Worm (Caenorhabditis elegans) whole organism, mixed stage, embryonic: Measurements from ENCODE around the gene ani-2.

Source experiments
- ces-1 ChIP-seq: fragments of 150-350 bp; optimal IDR thresholded peaks from 2 replicates; lab custom pipeline; 2014; ENCODE audit warnings: missing biosample characterization, missing genetic modification reagents, missing genetic modification characterization
- hlh-1 ChIP-seq: fragments of 150-350 bp; optimal IDR thresholded peaks from 2 replicates; lab custom pipeline; 2014; ENCODE audit warnings: missing biosample characterization, missing genetic modification reagents, missing genetic modification characterization
- nhr-12 ChIP-seq: fragments of 150-350 bp; optimal IDR thresholded peaks from 2 replicates; lab custom pipeline; 2014; ENCODE audit warnings: missing biosample characterization, missing genetic modification characterization
- nhr-76 ChIP-seq: sonication (generic microtip); optimal IDR thresholded peaks from 2 replicates; lab custom pipeline; 2017; ENCODE audit warnings: missing biosample characterization, missing genetic modification characterization
- snpc-4 ChIP-seq: fragments of 150-350 bp; optimal IDR thresholded peaks from 2 replicates; lab custom pipeline; 2014; ENCODE audit warnings: missing biosample characterization, missing genetic modification characterization
- sptf-1 ChIP-seq: sonication (generic microtip); optimal IDR thresholded peaks from 2 replicates; lab custom pipeline; 2017; ENCODE audit warnings: mild to moderate bottlenecking, missing genetic modification characterization, moderate library complexity, missing compliant biosample characterization
- unc-62 ChIP-seq: fragments of 150-350 bp; optimal IDR thresholded peaks from 2 replicates; lab custom pipeline; 2014; ENCODE audit warnings: missing biosample characterization, missing genetic modification reagents, missing genetic modification characterization

DNA sequence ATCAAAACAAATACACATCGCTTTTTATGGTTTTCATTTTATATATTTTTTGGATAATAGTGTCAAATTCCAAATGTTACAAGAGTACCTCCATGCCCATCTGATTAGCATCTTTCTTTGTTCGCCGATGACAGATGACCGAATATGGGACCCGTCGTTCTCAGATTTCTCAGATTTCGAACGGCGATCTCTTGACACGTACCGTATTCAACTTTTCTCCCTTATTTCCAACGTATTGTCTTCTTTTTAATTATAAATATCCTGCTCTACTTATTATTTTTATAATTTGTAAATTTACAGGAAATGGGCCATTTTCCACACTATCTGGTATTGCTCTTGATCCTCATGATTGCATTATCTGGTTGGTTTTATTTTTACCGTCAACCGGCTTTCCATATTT is 33.2 kb upstream of the ani-2 start, which contains the start of gene zig-10:
- TF ChIP-seq nhr-76 (no peak), nhr-12 (tag; lab: Kevin White, UChicago) (no peak), ces-1 (no peak), snpc-4 (tag; lab: Kevin White, UChicago) (no peak), unc-62 (no peak), sptf-1 (no peak), hlh-1 (tag; lab: Kevin White, UChicago) (no peak)
